Worm (Caenorhabditis elegans) whole organism, L4/young adult: ENCODE data around the gene mans-3.

Experiments
- W03F9.2 ChIP-seq: fragments of 150-350 bp; optimal IDR thresholded peaks from 2 replicates; lab custom pipeline; 2014; ENCODE audit warnings: missing biosample characterization, missing genetic modification characterization
- dao-5 ChIP-seq: sonication (generic microtip); optimal IDR thresholded peaks from 2 replicates; lab custom pipeline; 2016; ENCODE audit warnings: missing genotype, missing genetic modification characterization, moderate library complexity, missing compliant biosample characterization
- him-1 ChIP-seq: sonication (generic microtip); optimal IDR thresholded peaks from 2 replicates; lab custom pipeline; 2016; ENCODE audit warnings: missing genotype, missing genetic modification reagents, missing genetic modification characterization, missing compliant biosample characterization

ce11 chrX:5209429-5209828 is 44.2 kb downstream of the mans-3 start:
- TF ChIP-seq him-1 (no peak), dao-5 (tag; lab: Kevin White, UChicago) (no peak), W03F9.2 (tag; lab: Kevin White, UChicago) (no peak)
